Fruit fly (Drosophila melanogaster) whole organism, wandering third instar larva: Measurements from ENCODE around the gene CG17141.

Source experiments
- Jra ChIP-seq: sonication (Bioruptor generic); optimal IDR thresholded peaks from 2 replicates; lab custom pipeline; 2016; ENCODE audit warnings: missing biosample characterization, missing genetic modification characterization
- sage ChIP-seq: fragments of 200-800 bp; sonication (Bioruptor generic); optimal IDR thresholded peaks from 2 replicates; lab custom pipeline; 2016; ENCODE audit warnings: missing biosample characterization, mild to moderate bottlenecking, missing genetic modification characterization

dm6 chr3R:22707178-22707577 is 40.2 kb downstream of the CG17141 start, which contains the start of gene CG13842:
- TF ChIP-seq sage (GFP tag; lab: Kevin White, UChicago) (no peak), Jra (GFP tag; lab: Kevin White, UChicago) (no peak)
